Worm (Caenorhabditis elegans) whole organism, L1 larva: ENCODE measurements around the gene dmd-6.

Experiments
- C34B4.2 ChIP-seq: sonication (generic microtip); optimal IDR thresholded peaks from 2 replicates; lab custom pipeline; 2017; ENCODE audit warnings: mild to moderate bottlenecking, missing genetic modification characterization, missing compliant biosample characterization
- Y116A8C.19 ChIP-seq: sonication (generic microtip); optimal IDR thresholded peaks from 2 replicates; lab custom pipeline; 2016; ENCODE audit warnings: missing compliant biosample characterization, missing genetic modification characterization, borderline replicate concordance
- alr-1 ChIP-seq: fragments of 200-800 bp; sonication (Bioruptor generic); optimal IDR thresholded peaks from 2 replicates; lab custom pipeline; 2018; ENCODE audit warnings: borderline replicate concordance, mild to moderate bottlenecking, missing genetic modification characterization, missing compliant biosample characterization
- aly-2 ChIP-seq: fragments of 150-350 bp; optimal IDR thresholded peaks from 2 replicates; lab custom pipeline; 2014; ENCODE audit warnings: missing biosample characterization, missing genetic modification characterization
- ama-1 ChIP-seq: fragments of 150-350 bp; optimal IDR thresholded peaks from 2 replicates; lab custom pipeline; 2014
- blmp-1 ChIP-seq: fragments of 150-350 bp; optimal IDR thresholded peaks from 2 replicates; lab custom pipeline; 2014; ENCODE audit warnings: missing biosample characterization, missing genetic modification characterization
- ceh-82 ChIP-seq, 3 experiments: fragments of 150-350 bp in 1 of 3; sonication (generic microtip) in 2 of 3; optimal IDR thresholded peaks; 2 replicates each; lab custom pipeline; 2014 to 2017; ENCODE audit warnings: missing biosample characterization in 3 of 3, missing genetic modification characterization in 3 of 3
- dpl-1 ChIP-seq, 3 experiments: fragments of 150-350 bp in 2 of 3; sonication (generic microtip) in 1 of 3; optimal IDR thresholded peaks; 2 replicates each; lab custom pipeline; 2014 to 2017; ENCODE audit warnings: missing biosample characterization in 3 of 3, missing genetic modification characterization in 3 of 3, missing genetic modification reagents in 3 of 3
- dsc-1 ChIP-seq: sonication (generic microtip); optimal IDR thresholded peaks from 2 replicates; lab custom pipeline; 2016; ENCODE audit warnings: mild to moderate bottlenecking, missing genetic modification characterization, missing compliant biosample characterization
- elt-3 ChIP-seq, 6 experiments: fragments of 150-350 bp in 1 of 6; sonication (generic microtip); optimal IDR thresholded peaks; 2 replicates each; lab custom pipeline; 2017 to 2018; ENCODE audit warnings: missing biosample characterization in 6 of 6, missing genetic modification characterization in 6 of 6, inconsistent platforms in 1 of 6
- fkh-4 ChIP-seq: sonication (generic microtip); optimal IDR thresholded peaks from 2 replicates; lab custom pipeline; 2016; ENCODE audit warnings: missing compliant biosample characterization, missing genetic modification characterization, borderline replicate concordance
- fkh-8 ChIP-seq: sonication (generic microtip); optimal IDR thresholded peaks from 2 replicates; lab custom pipeline; 2016; ENCODE audit warnings: mild to moderate bottlenecking, missing genetic modification characterization, missing compliant biosample characterization
- fos-1 ChIP-seq: fragments of 150-350 bp; optimal IDR thresholded peaks from 2 replicates; lab custom pipeline; 2014; ENCODE audit warnings: missing biosample characterization, missing genetic modification characterization
- grh-1 ChIP-seq: fragments of 200-800 bp; sonication (Bioruptor generic); IDR thresholded peaks from 2 replicates; pipeline ENCODE4 v1.3.6; 2022; ENCODE audit warnings: missing genetic modification reagents, missing genetic modification characterization, missing compliant biosample characterization
- hlh-17 ChIP-seq: fragments of 200-800 bp; sonication (Bioruptor generic); optimal IDR thresholded peaks from 2 replicates; lab custom pipeline; 2018; ENCODE audit warnings: missing genetic modification characterization, mild to moderate bottlenecking, missing compliant biosample characterization, moderate library complexity, borderline replicate concordance
- hpl-2 ChIP-seq: fragments of 150-350 bp; optimal IDR thresholded peaks from 2 replicates; lab custom pipeline; 2014; ENCODE audit warnings: missing biosample characterization, missing genetic modification reagents, missing genetic modification characterization
- jun-1 ChIP-seq: fragments of 150-350 bp; optimal IDR thresholded peaks from 2 replicates; lab custom pipeline; 2014; ENCODE audit warnings: missing biosample characterization, missing genetic modification reagents, missing genetic modification characterization
- lin-13 ChIP-seq: fragments of 150-350 bp; optimal IDR thresholded peaks from 2 replicates; lab custom pipeline; 2014; ENCODE audit warnings: missing biosample characterization, missing genetic modification reagents, missing genetic modification characterization
- lin-14 ChIP-seq: fragments of 200-800 bp; sonication (Bioruptor generic); optimal IDR thresholded peaks from 2 replicates; lab custom pipeline; 2018; ENCODE audit warnings: mild to moderate bottlenecking, missing genetic modification characterization, moderate library complexity, missing compliant biosample characterization
- lin-15B ChIP-seq: fragments of 150-350 bp; sonication (generic microtip); optimal IDR thresholded peaks from 3 replicates; lab custom pipeline; 2014; ENCODE audit warnings: missing biosample characterization, missing genetic modification characterization
- lin-39 ChIP-seq: fragments of 150-350 bp; optimal IDR thresholded peaks from 2 replicates; lab custom pipeline; 2014; ENCODE audit warnings: missing biosample characterization, missing genetic modification reagents, missing genetic modification characterization
- lir-3 ChIP-seq: sonication (generic microtip); optimal IDR thresholded peaks from 2 replicates; lab custom pipeline; 2016; ENCODE audit warnings: mild to moderate bottlenecking, missing genetic modification characterization, moderate library complexity, missing compliant biosample characterization; ENCODE audit not compliant: poor library complexity
- lsy-2 ChIP-seq, 2 experiments: fragments of 150-350 bp; optimal IDR thresholded peaks; 2 replicates each; lab custom pipeline; 2014; ENCODE audit warnings: missing biosample characterization in 2 of 2, missing genetic modification characterization in 2 of 2
- mab-9 ChIP-seq: fragments of 200-800 bp; sonication (Bioruptor generic); IDR thresholded peaks from 2 replicates; pipeline ENCODE4 v1.3.6; 2022; ENCODE audit warnings: missing genetic modification reagents, missing genetic modification characterization, missing compliant biosample characterization
- mef-2 ChIP-seq: fragments of 150-350 bp; optimal IDR thresholded peaks from 2 replicates; lab custom pipeline; 2014; ENCODE audit warnings: missing biosample characterization, missing genetic modification characterization
- mep-1 ChIP-seq: fragments of 150-350 bp; optimal IDR thresholded peaks from 2 replicates; lab custom pipeline; 2014; ENCODE audit warnings: missing biosample characterization, missing genetic modification characterization
- nhr-12 ChIP-seq: sonication (generic microtip); optimal IDR thresholded peaks from 2 replicates; lab custom pipeline; 2017; ENCODE audit warnings: missing biosample characterization, missing genetic modification characterization
- nhr-20 ChIP-seq: sonication (generic microtip); optimal IDR thresholded peaks from 2 replicates; lab custom pipeline; 2016; ENCODE audit warnings: mild to moderate bottlenecking, missing genetic modification characterization, missing compliant biosample characterization
- nhr-237 ChIP-seq: fragments of 150-350 bp; optimal IDR thresholded peaks from 2 replicates; lab custom pipeline; 2014; ENCODE audit warnings: missing biosample characterization, missing genetic modification characterization
- nhr-28 ChIP-seq: fragments of 150-350 bp; optimal IDR thresholded peaks from 2 replicates; lab custom pipeline; 2014; ENCODE audit warnings: missing biosample characterization, missing genetic modification characterization
- nhr-47 ChIP-seq: sonication (generic microtip); optimal IDR thresholded peaks from 2 replicates; lab custom pipeline; 2016; ENCODE audit warnings: mild to moderate bottlenecking, missing genetic modification characterization, moderate library complexity, missing compliant biosample characterization
- nhr-71 ChIP-seq: sonication (generic microtip); optimal IDR thresholded peaks from 2 replicates; lab custom pipeline; 2016; ENCODE audit warnings: mild to moderate bottlenecking, missing genetic modification characterization, moderate library complexity, missing compliant biosample characterization
- nhr-77 ChIP-seq: fragments of 150-350 bp; optimal IDR thresholded peaks from 2 replicates; lab custom pipeline; 2014; ENCODE audit warnings: missing biosample characterization, missing genetic modification characterization
- nhr-85 ChIP-seq: sonication (generic microtip); peaks from one replicate; lab custom pipeline; 2016; ENCODE audit warnings: missing genetic modification characterization, inconsistent platforms, missing compliant biosample characterization
- nhr-90 ChIP-seq: sonication (generic microtip); optimal IDR thresholded peaks from 2 replicates; lab custom pipeline; 2016; ENCODE audit warnings: mild to moderate bottlenecking, missing genetic modification characterization, missing compliant biosample characterization; ENCODE audit not compliant: poor library complexity
- pax-3 ChIP-seq: fragments of 200-800 bp; sonication (Bioruptor generic); optimal IDR thresholded peaks from 2 replicates; lab custom pipeline; 2018; ENCODE audit warnings: mild to moderate bottlenecking, missing genetic modification characterization, moderate library complexity, missing compliant biosample characterization
- pqm-1 ChIP-seq: sonication (generic microtip); optimal IDR thresholded peaks from 3 replicates; lab custom pipeline; 2017; ENCODE audit warnings: missing biosample characterization, missing genetic modification characterization
- rnt-1 ChIP-seq: sonication (generic microtip); optimal IDR thresholded peaks from 2 replicates; lab custom pipeline; 2016; ENCODE audit warnings: mild to moderate bottlenecking, missing genetic modification characterization, moderate library complexity, missing compliant biosample characterization
- skn-1 ChIP-seq: fragments of 150-350 bp; optimal IDR thresholded peaks from 2 replicates; lab custom pipeline; 2014; ENCODE audit warnings: missing biosample characterization, missing genetic modification characterization
- snpc-4 ChIP-seq: fragments of 150-350 bp; optimal IDR thresholded peaks from 2 replicates; lab custom pipeline; 2014; ENCODE audit warnings: missing biosample characterization, missing genetic modification characterization
- snu-23 ChIP-seq: sonication (generic microtip); optimal IDR thresholded peaks from 2 replicates; lab custom pipeline; 2016; ENCODE audit warnings: missing genetic modification characterization, missing compliant biosample characterization
- swsn-7 ChIP-seq: sonication (generic microtip); optimal IDR thresholded peaks from 2 replicates; lab custom pipeline; 2016; ENCODE audit warnings: missing genetic modification characterization, missing compliant biosample characterization
- tbx-2 ChIP-seq: sonication (generic microtip); optimal IDR thresholded peaks from 2 replicates; lab custom pipeline; 2016; ENCODE audit warnings: missing genetic modification characterization, missing compliant biosample characterization
- unc-130 ChIP-seq: fragments of 150-350 bp; optimal IDR thresholded peaks from 2 replicates; lab custom pipeline; 2017; ENCODE audit warnings: missing biosample characterization, missing genetic modification characterization, inconsistent platforms
- unc-86 ChIP-seq: sonication (generic microtip); optimal IDR thresholded peaks from 2 replicates; lab custom pipeline; 2016; ENCODE audit warnings: missing genetic modification characterization, missing compliant biosample characterization
- unc-98 ChIP-seq: fragments of 200-800 bp; sonication (Bioruptor generic); IDR thresholded peaks from 2 replicates; pipeline ENCODE4 v1.3.6; 2022; ENCODE audit warnings: missing genetic modification characterization, missing compliant biosample characterization
- vab-15 ChIP-seq: sonication (generic microtip); optimal IDR thresholded peaks from 2 replicates; lab custom pipeline; 2017; ENCODE audit warnings: missing genotype, mild to moderate bottlenecking, missing genetic modification characterization, missing compliant biosample characterization
- xbp-1 ChIP-seq: sonication (generic microtip); optimal IDR thresholded peaks from 2 replicates; lab custom pipeline; 2016; ENCODE audit warnings: missing genetic modification characterization, missing compliant biosample characterization
- ztf-11 ChIP-seq, 2 experiments: sonication (generic microtip); optimal IDR thresholded peaks; 2 replicates each; lab custom pipeline; 2016 to 2017; ENCODE audit warnings: missing genetic modification characterization in 2 of 2, missing biosample characterization in 1 of 2, missing compliant biosample characterization in 1 of 2
- ztf-4 ChIP-seq: fragments of 150-350 bp; optimal IDR thresholded peaks from 2 replicates; lab custom pipeline; 2014; ENCODE audit warnings: missing biosample characterization, missing genetic modification characterization

The dmd-6 gene

ce11 chrIV:14612547-14613329 is 3.7 kb upstream of the dmd-6 start (continued):
- TF ChIP-seq unc-130 (no peak), nhr-12 (tag; lab: Kevin White, UChicago) (no peak), aly-2 (no peak), nhr-90 (tag; lab: Kevin White, UChicago) (peak; percentile 73), nhr-85 (peak; percentile 97), rnt-1 (tag; lab: Kevin White, UChicago) (peak; percentile 55), ceh-82 (tag; optimal IDR thresholded peaks at IDR 0.05; lab: Kevin White, UChicago) (no peak), vab-15 (tag; lab: Kevin White, UChicago) (peak; percentile 14), nhr-28 (tag; lab: Kevin White, UChicago) (no peak), fos-1 (peak; percentile 27), jun-1 (tag; lab: Kevin White, UChicago) (peak; percentile 31), nhr-20 (tag; lab: Kevin White, UChicago) (peak; percentile 94), snu-23 (GFP tag; lab: Kevin White, UChicago) (peak; percentile 62), elt-3 (tag; optimal IDR thresholded peaks at IDR 0.05; lab: Kevin White, UChicago) (peak in 5 of 6 experiments; percentile 2 to 82 (median 67))

ce11 chrIV:14613375-14613774 is 3.0 kb upstream of the dmd-6 start:
- TF ChIP-seq hpl-2 (GFP tag; lab: Kevin White, UChicago) (no peak), grh-1 (GFP tag; lab: Robert Waterston, UW) (no peak), ama-1 (no peak), ceh-82 (tag; optimal IDR thresholded peaks at IDR 0.05; lab: Kevin White, UChicago) (no peak), nhr-47 (tag; lab: Kevin White, UChicago) (peak; percentile 64), C34B4.2 (no peak), mef-2 (tag; lab: Kevin White, UChicago) (no peak), lin-39 (no peak), tbx-2 (tag; lab: Kevin White, UChicago) (no peak), dsc-1 (tag; lab: Kevin White, UChicago) (peak; percentile 79), blmp-1 (tag; lab: Kevin White, UChicago) (peak; percentile 47), dpl-1 (GFP tag; optimal IDR thresholded peaks at IDR 0.05; lab: Kevin White, UChicago) (no peak), ztf-11 (tag; optimal IDR thresholded peaks at IDR 0.05; lab: Kevin White, UChicago) (no peak), ztf-4 (tag; lab: Kevin White, UChicago) (no peak), Y116A8C.19 (tag; lab: Kevin White, UChicago) (no peak), unc-86 (tag; lab: Kevin White, UChicago) (no peak), fkh-8 (tag; lab: Kevin White, UChicago) (peak; percentile 81), unc-130 (no peak), nhr-237 (tag; lab: Kevin White, UChicago) (no peak), nhr-20 (tag; lab: Kevin White, UChicago) (peak; percentile 38), lin-14 (GFP tag; lab: Kevin White, UChicago) (peak; percentile 12), lir-3 (no peak), swsn-7 (tag; lab: Kevin White, UChicago) (no peak), skn-1 (tag; lab: Kevin White, UChicago) (no peak), mep-1 (no peak), nhr-71 (peak; percentile 71), fos-1 (no peak), nhr-77 (tag; lab: Kevin White, UChicago) (no peak), lsy-2 (tag; optimal IDR thresholded peaks at IDR 0.05; lab: Kevin White, UChicago) (peak in 1 of 2 experiments; percentile 11), fkh-4 (tag; lab: Kevin White, UChicago) (no peak), lin-13 (GFP tag; lab: Kevin White, UChicago) (no peak), mab-9 (GFP tag; lab: Robert Waterston, UW) (no peak), snpc-4 (tag; lab: Kevin White, UChicago) (no peak), unc-98 (no peak), pqm-1 (no peak), pax-3 (tag; lab: Kevin White, UChicago) (no peak), alr-1 (tag; lab: Kevin White, UChicago) (no peak), lin-15B (tag; lab: Kevin White, UChicago) (no peak), hlh-17 (GFP tag; lab: Kevin White, UChicago) (no peak), aly-2 (no peak), xbp-1 (tag; lab: Kevin White, UChicago) (no peak)
